Fruit fly (Drosophila melanogaster) whole organism, embryonic: ENCODE measurements around the gene jagn.
A peak's percentile ranks its signal among the peaks of the same experiment; 100 is the strongest.

Experiments used
- Abd-B ChIP-seq: fragments of 200-800 bp; sonication (Bioruptor generic); optimal IDR thresholded peaks from 2 replicates; lab custom pipeline; 2018; ENCODE audit warnings: missing biosample characterization, mild to moderate bottlenecking, missing genetic modification characterization, moderate library complexity
- CG10321 ChIP-seq: fragments of 200-800 bp; sonication (Bioruptor generic); IDR thresholded peaks from 2 replicates; pipeline ENCODE4 v1.3.6; 2022; ENCODE audit warnings: missing biosample characterization, missing genetic modification characterization
- CG10462 ChIP-seq: fragments of 200-800 bp; sonication (Bioruptor generic); optimal IDR thresholded peaks from 2 replicates; lab custom pipeline; 2016; ENCODE audit warnings: missing biosample characterization, missing genetic modification characterization
- CG11456 ChIP-seq: fragments of 200-800 bp; sonication (Bioruptor generic); IDR thresholded peaks from 3 replicates; pipeline ENCODE4 v1.3.6; 2022; ENCODE audit warnings: missing biosample characterization, missing genetic modification characterization
- CG12219 ChIP-seq: fragments of 200-800 bp; sonication (Bioruptor generic); optimal IDR thresholded peaks from 3 replicates; lab custom pipeline; 2018; ENCODE audit warnings: missing biosample characterization, mild to moderate bottlenecking, missing genetic modification characterization
- CG15073 ChIP-seq: fragments of 200-800 bp; sonication (Bioruptor generic); optimal IDR thresholded peaks from 2 replicates; lab custom pipeline; 2016; ENCODE audit warnings: missing biosample characterization, missing genetic modification characterization
- CG1529 ChIP-seq: fragments of 200-800 bp; sonication (Bioruptor generic); optimal IDR thresholded peaks from 3 replicates; lab custom pipeline; 2018; ENCODE audit warnings: missing biosample characterization, missing genetic modification characterization
- CG16779 ChIP-seq: fragments of 200-800 bp; sonication (Bioruptor generic); IDR thresholded peaks from 2 replicates; pipeline ENCODE4 v1.3.6; 2022; ENCODE audit warnings: missing biosample characterization, missing genetic modification characterization
- CG17829 ChIP-seq: fragments of 200-800 bp; optimal IDR thresholded peaks from 2 replicates; lab custom pipeline; 2019; ENCODE audit warnings: missing biosample characterization, mild to moderate bottlenecking, missing genetic modification characterization, moderate library complexity
- CG18476 ChIP-seq: fragments of 200-800 bp; sonication (Bioruptor generic); optimal IDR thresholded peaks from 2 replicates; lab custom pipeline; 2016; ENCODE audit warnings: missing biosample characterization, mild to moderate bottlenecking, missing genetic modification characterization
- CG3281 ChIP-seq: fragments of 200-800 bp; sonication (Bioruptor generic); optimal IDR thresholded peaks from 3 replicates; lab custom pipeline; 2017; ENCODE audit warnings: missing biosample characterization, mild to moderate bottlenecking, missing genetic modification characterization
- CG34422 ChIP-seq: fragments of 200-800 bp; sonication (Bioruptor generic); IDR thresholded peaks from 3 replicates; pipeline ENCODE4 v1.3.6; 2022; ENCODE audit warnings: missing biosample characterization, missing genetic modification characterization
- CG4404 ChIP-seq: fragments of 200-800 bp; sonication (Bioruptor generic); IDR thresholded peaks from 2 replicates; pipeline ENCODE4 v1.3.6; 2022; ENCODE audit warnings: missing biosample characterization, missing genetic modification characterization
- CG4617 ChIP-seq: fragments of 200-800 bp; sonication (Bioruptor generic); optimal IDR thresholded peaks from 3 replicates; lab custom pipeline; 2016; ENCODE audit warnings: missing biosample characterization, missing genetic modification characterization, borderline replicate concordance
- CG7786 ChIP-seq: fragments of 200-800 bp; sonication (Bioruptor generic); optimal IDR thresholded peaks from 2 replicates; lab custom pipeline; 2016; ENCODE audit warnings: missing biosample characterization, missing genetic modification characterization
- CG7928 ChIP-seq: fragments of 200-800 bp; sonication (Bioruptor generic); optimal IDR thresholded peaks from 2 replicates; lab custom pipeline; 2017; ENCODE audit warnings: missing biosample characterization, mild to moderate bottlenecking, missing genetic modification characterization
- CG8089 ChIP-seq: fragments of 200-800 bp; sonication (Bioruptor generic); optimal IDR thresholded peaks from 3 replicates; lab custom pipeline; 2016; ENCODE audit warnings: missing biosample characterization, missing genetic modification characterization
- CG8765 ChIP-seq: fragments of 200-800 bp; sonication (Bioruptor generic); IDR thresholded peaks from 2 replicates; pipeline ENCODE4 v1.3.6; 2022; ENCODE audit warnings: missing biosample characterization, missing genetic modification characterization
- CG9797 ChIP-seq: fragments of 200-800 bp; sonication (Bioruptor generic); optimal IDR thresholded peaks from 3 replicates; lab custom pipeline; 2018; ENCODE audit warnings: missing biosample characterization, mild to moderate bottlenecking, missing genetic modification characterization
- CrebB ChIP-seq: fragments of 200-800 bp; sonication (Bioruptor generic); optimal IDR thresholded peaks from 3 replicates; lab custom pipeline; 2018; ENCODE audit warnings: missing biosample characterization, mild to moderate bottlenecking, missing genetic modification characterization
- Dad ChIP-seq: fragments of 200-800 bp; sonication (Bioruptor generic); optimal IDR thresholded peaks from 3 replicates; lab custom pipeline; 2016; ENCODE audit warnings: missing biosample characterization, missing genetic modification characterization
- Drgx ChIP-seq: fragments of 200-800 bp; sonication (Bioruptor generic); IDR thresholded peaks from 2 replicates; pipeline ENCODE4 v1.3.6; 2022; ENCODE audit warnings: missing biosample characterization, missing genetic modification characterization
- Hand ChIP-seq: fragments of 200-800 bp; sonication (Bioruptor generic); optimal IDR thresholded peaks from 2 replicates; lab custom pipeline; 2017; ENCODE audit warnings: mild to moderate bottlenecking, missing biosample characterization, missing genetic modification reagents, missing genetic modification characterization
- Hmx ChIP-seq: fragments of 200-800 bp; sonication (Bioruptor generic); optimal IDR thresholded peaks from 2 replicates; lab custom pipeline; 2016; ENCODE audit warnings: missing biosample characterization, missing genetic modification characterization
- Jarid2 ChIP-seq: fragments of 200-800 bp; sonication (Bioruptor generic); optimal IDR thresholded peaks from 3 replicates; lab custom pipeline; 2017; ENCODE audit warnings: mild to moderate bottlenecking, missing biosample characterization, missing genetic modification reagents, missing genetic modification characterization
- Mad ChIP-seq: fragments of 200-800 bp; sonication (Bioruptor generic); optimal IDR thresholded peaks from 2 replicates; lab custom pipeline; 2016; ENCODE audit warnings: missing biosample characterization, missing genetic modification characterization
- NC2α ChIP-seq: fragments of 200-800 bp; sonication (Bioruptor generic); optimal IDR thresholded peaks from 2 replicates; lab custom pipeline; 2016; ENCODE audit warnings: missing biosample characterization, missing genetic modification characterization
- Ptx1 ChIP-seq: fragments of 200-800 bp; sonication (Bioruptor generic); IDR thresholded peaks from 2 replicates; pipeline ENCODE4 v1.3.6; 2022; ENCODE audit warnings: missing biosample characterization, missing genetic modification characterization
- Rfx ChIP-seq: fragments of 200-800 bp; sonication (Bioruptor generic); IDR thresholded peaks from 2 replicates; pipeline ENCODE4 v1.3.6; 2022; ENCODE audit warnings: missing biosample characterization, missing genetic modification characterization
- Scr ChIP-seq: fragments of 200-800 bp; sonication (Bioruptor generic); IDR thresholded peaks from 2 replicates; pipeline ENCODE4 v1.3.6; 2022; ENCODE audit warnings: missing biosample characterization, missing genetic modification characterization; ENCODE audit not compliant: partially characterized antibody
- Sox100B ChIP-seq: fragments of 200-800 bp; sonication (Bioruptor generic); optimal IDR thresholded peaks from 3 replicates; lab custom pipeline; 2018; ENCODE audit warnings: missing biosample characterization, mild to moderate bottlenecking, missing genetic modification characterization
- Sox102F ChIP-seq: fragments of 200-800 bp; sonication (Bioruptor generic); optimal IDR thresholded peaks from 2 replicates; lab custom pipeline; 2018; ENCODE audit warnings: missing biosample characterization, mild to moderate bottlenecking, missing genetic modification characterization, moderate library complexity
- Spps ChIP-seq: fragments of 200-800 bp; sonication (Bioruptor generic); optimal IDR thresholded peaks from 2 replicates; lab custom pipeline; 2018; ENCODE audit warnings: missing biosample characterization, mild to moderate bottlenecking, missing genetic modification characterization
- Sry-β ChIP-seq: fragments of 200-800 bp; sonication (Bioruptor generic); optimal IDR thresholded peaks from 2 replicates; lab custom pipeline; 2018; ENCODE audit warnings: missing biosample characterization, mild to moderate bottlenecking, missing genetic modification characterization, moderate library complexity
- Vsx1 ChIP-seq: fragments of 200-800 bp; sonication (Bioruptor generic); optimal IDR thresholded peaks from 2 replicates; lab custom pipeline; 2017; ENCODE audit warnings: missing biosample characterization, mild to moderate bottlenecking, missing genetic modification characterization, missing genetic modification reagents
- ab ChIP-seq: fragments of 200-800 bp; sonication (Bioruptor generic); optimal IDR thresholded peaks from 2 replicates; lab custom pipeline; 2016; ENCODE audit warnings: missing biosample characterization, missing genetic modification characterization
- abd-A ChIP-seq: fragments of 200-800 bp; sonication (Bioruptor generic); optimal IDR thresholded peaks from 3 replicates; lab custom pipeline; 2019; ENCODE audit warnings: missing biosample characterization, mild to moderate bottlenecking, missing genetic modification characterization, moderate library complexity
- ase ChIP-seq: fragments of 200-800 bp; sonication (Bioruptor generic); IDR thresholded peaks from 3 replicates; pipeline ENCODE4 v1.3.6; 2022; ENCODE audit warnings: missing biosample characterization, missing genetic modification characterization
- btn ChIP-seq: fragments of 200-800 bp; sonication (Bioruptor generic); optimal IDR thresholded peaks from 2 replicates; lab custom pipeline; 2016; ENCODE audit warnings: missing biosample characterization, missing genetic modification characterization
- crol ChIP-seq: fragments of 200-800 bp; sonication (Bioruptor generic); IDR thresholded peaks from 2 replicates; pipeline ENCODE4 v1.3.6; 2022; ENCODE audit warnings: missing biosample characterization, missing genetic modification characterization
- da ChIP-seq: fragments of 200-800 bp; sonication (Bioruptor generic); optimal IDR thresholded peaks from 2 replicates; lab custom pipeline; 2016; ENCODE audit warnings: missing biosample characterization, missing genetic modification characterization
- esg ChIP-seq: fragments of 200-800 bp; sonication (Bioruptor generic); conservative IDR thresholded peaks from 2 replicates; pipeline ENCODE4 v1.3.6; 2022; ENCODE audit warnings: missing biosample characterization, missing genetic modification characterization
- fd102C ChIP-seq: fragments of 200-800 bp; sonication (Bioruptor generic); optimal IDR thresholded peaks from 2 replicates; lab custom pipeline; 2018; ENCODE audit warnings: missing biosample characterization, mild to moderate bottlenecking, missing genetic modification characterization, moderate library complexity
- gro ChIP-seq: fragments of 200-800 bp; sonication (Bioruptor generic); optimal IDR thresholded peaks from 2 replicates; lab custom pipeline; 2016; ENCODE audit warnings: missing biosample characterization, missing genetic modification characterization
- gsb ChIP-seq: fragments of 200-800 bp; sonication (Bioruptor generic); IDR thresholded peaks from 2 replicates; pipeline ENCODE4 v1.3.6; 2022; ENCODE audit warnings: missing biosample characterization, missing genetic modification characterization
- ham ChIP-seq: fragments of 200-800 bp; sonication (Bioruptor generic); IDR thresholded peaks from 2 replicates; pipeline ENCODE4 v1.3.6; 2022; ENCODE audit warnings: missing biosample characterization, missing genetic modification characterization
- kah ChIP-seq: fragments of 200-800 bp; sonication (Bioruptor generic); optimal IDR thresholded peaks from 2 replicates; lab custom pipeline; 2018; ENCODE audit warnings: missing biosample characterization, mild to moderate bottlenecking, missing genetic modification characterization
- otp ChIP-seq: fragments of 200-800 bp; sonication (Bioruptor generic); IDR thresholded peaks from 3 replicates; pipeline ENCODE4, ENCODE4 v1.3.6; 2022; ENCODE audit warnings: missing biosample characterization, missing genetic modification characterization
- pb ChIP-seq: fragments of 200-800 bp; sonication (Bioruptor generic); optimal IDR thresholded peaks from 3 replicates; lab custom pipeline; 2016; ENCODE audit warnings: missing biosample characterization, missing genetic modification characterization
- repo ChIP-seq: fragments of 200-800 bp; sonication (Bioruptor generic); optimal IDR thresholded peaks from 2 replicates; lab custom pipeline; 2016; ENCODE audit warnings: missing biosample characterization, missing genetic modification characterization
- sim ChIP-seq: fragments of 200-800 bp; sonication (Bioruptor generic); IDR thresholded peaks from 2 replicates; pipeline ENCODE4 v1.3.6; 2022; ENCODE audit warnings: missing biosample characterization, missing genetic modification characterization
- ttk ChIP-seq: fragments of 200-800 bp; sonication (Bioruptor generic); IDR thresholded peaks from 2 replicates; pipeline ENCODE4 v2.1.2; 2022; ENCODE audit warnings: missing biosample characterization, missing genetic modification characterization

Gene jagn

DNA sequence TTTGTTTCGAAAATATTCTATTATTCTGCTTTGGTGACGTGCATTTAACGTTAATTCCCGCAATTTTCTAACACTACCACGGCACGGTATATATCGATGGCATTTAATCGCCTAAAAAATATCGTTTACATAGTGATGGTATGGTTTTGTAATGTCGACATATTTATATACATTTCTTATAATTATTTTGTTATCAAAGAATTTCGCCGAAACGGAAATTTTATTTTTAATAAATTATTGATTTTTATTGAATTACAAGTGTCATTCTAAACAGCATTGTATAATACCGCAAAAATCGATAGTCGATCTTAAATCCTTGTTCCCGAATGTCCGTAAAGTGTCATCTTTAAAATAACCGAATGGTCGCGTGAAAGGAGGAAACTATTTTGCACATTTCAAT lies 45.3 kb downstream of the jagn start, which contains the start of the genes Sec20 and dgrn (continued):
- TF ChIP-seq Spps, result peak; percentile 36
- TF ChIP-seq gro (GFP tag; lab: Kevin White, UChicago), result peak; percentile 6
- TF ChIP-seq CG1529, result no peak
- TF ChIP-seq Sox102F, result peak; percentile 68
- no peak for TF ChIP-seq Vsx1 (GFP tag; lab: Kevin White, UChicago)
- TF ChIP-seq CG7786 (GFP tag; lab: Kevin White, UChicago), result peak; percentile 39
- no peak for TF ChIP-seq Dad (GFP tag; lab: Kevin White, UChicago)
- TF ChIP-seq Sox100B (GFP tag; lab: Kevin White, UChicago), result peak; percentile 53
- TF ChIP-seq CG12219, result no peak
- TF ChIP-seq CG18476 (GFP tag; lab: Kevin White, UChicago), result peak; percentile 52
- TF ChIP-seq Drgx (GFP tag; lab: Robert Waterston, UW), result no peak
- TF ChIP-seq CG17829 (tag; lab: Kevin White, UChicago), result peak; percentile 80
- no peak for TF ChIP-seq repo
- no peak for TF ChIP-seq pb
- TF ChIP-seq CG15073 (GFP tag; lab: Kevin White, UChicago), result no peak
- peak; percentile 70; the same call in 2 of the 3 replicates for TF ChIP-seq CG11456 (GFP tag; lab: Robert Waterston, UW)
- peak; percentile 37; the same call in 1 of the 3 replicates for TF ChIP-seq CG34422 (GFP tag; lab: Robert Waterston, UW)
- TF ChIP-seq Sry-β (GFP tag; lab: Kevin White, UChicago), result no peak
- TF ChIP-seq fd102C (GFP tag; lab: Kevin White, UChicago), result peak; percentile 15
- TF ChIP-seq NC2α (GFP tag; lab: Kevin White, UChicago), result no peak
- no peak for TF ChIP-seq kah (GFP tag; lab: Kevin White, UChicago)
- TF ChIP-seq gsb (GFP tag; lab: Robert Waterston, UW), result no peak
- peak; percentile 38 for TF ChIP-seq CG3281
- TF ChIP-seq Hand, result no peak
- peak; percentile 29 for TF ChIP-seq CG9797
- no peak for TF ChIP-seq Jarid2 (GFP tag; lab: Kevin White, UChicago)
- no peak for TF ChIP-seq da (GFP tag; lab: Kevin White, UChicago)
- TF ChIP-seq Mad (GFP tag; lab: Kevin White, UChicago), result peak; percentile 48
- TF ChIP-seq Rfx (GFP tag; lab: Robert Waterston, UW), result peak; percentile 78
- peak; percentile 75 for TF ChIP-seq Ptx1 (GFP tag; lab: Robert Waterston, UW)
- peak; percentile 60 for TF ChIP-seq Abd-B (GFP tag; lab: Kevin White, UChicago)
- TF ChIP-seq CG8089 (GFP tag; lab: Kevin White, UChicago), result no peak
- peak; percentile 6 for TF ChIP-seq CrebB (tag; lab: Kevin White, UChicago)
- peak; percentile 31 for TF ChIP-seq CG10462 (GFP tag; lab: Kevin White, UChicago)
- 0 out of 2 replicates have a peak, but pooled peaks have one; percentile 37 for TF ChIP-seq esg
- TF ChIP-seq crol (GFP tag; lab: Robert Waterston, UW), result no peak
- no peak for TF ChIP-seq btn (GFP tag; lab: Kevin White, UChicago)
- TF ChIP-seq ham, result no peak
- TF ChIP-seq ttk, result 0 out of 2 replicates have a peak, but pooled peaks have one; percentile 26
- TF ChIP-seq CG4617 (GFP tag; lab: Kevin White, UChicago), result peak; percentile 96
- TF ChIP-seq ase (GFP tag; lab: Robert Waterston, UW), result no peak; the same call in 2 of the 3 replicates
- TF ChIP-seq CG4404 (GFP tag; lab: Robert Waterston, UW), result peak; percentile 53
- no peak for TF ChIP-seq CG7928
- TF ChIP-seq Hmx (GFP tag; lab: Kevin White, UChicago), result no peak
- no peak for TF ChIP-seq otp (GFP tag; lab: Robert Waterston, UW)
- no peak for TF ChIP-seq ab
- TF ChIP-seq sim (GFP tag; lab: Robert Waterston, UW), result no peak
- TF ChIP-seq CG8765 (GFP tag; lab: Robert Waterston, UW), result no peak
- TF ChIP-seq abd-A, result no peak
- TF ChIP-seq CG16779, result no peak
- no peak for TF ChIP-seq CG10321
- peak; percentile 97 for TF ChIP-seq Scr (GFP tag; lab: Robert Waterston, UW)
